Fruit fly (Drosophila melanogaster) whole organism, prepupa: ENCODE data around the gene CG14395.

Experiments used
- Blimp-1 ChIP-seq: fragments of 200-800 bp; sonication (Bioruptor generic); optimal IDR thresholded peaks from 3 replicates; lab custom pipeline; 2017; ENCODE audit warnings: missing biosample characterization, missing genetic modification characterization, mild to moderate bottlenecking, moderate library complexity, missing genetic modification reagents
- CG10631 ChIP-seq: fragments of 200-800 bp; sonication (Bioruptor generic); optimal IDR thresholded peaks from 2 replicates; lab custom pipeline; 2016; ENCODE audit warnings: missing biosample characterization, missing genetic modification characterization
- CG10669 ChIP-seq: fragments of 200-800 bp; sonication (Bioruptor generic); optimal IDR thresholded peaks from 3 replicates; lab custom pipeline; 2018; ENCODE audit warnings: missing biosample characterization, mild to moderate bottlenecking, missing genetic modification characterization, moderate library complexity
- CG11294 ChIP-seq: fragments of 200-800 bp; sonication (Bioruptor generic); IDR thresholded peaks from 2 replicates; pipeline ENCODE4 v1.3.6; 2022; ENCODE audit warnings: missing biosample characterization, missing genetic modification characterization
- CG11762 ChIP-seq: fragments of 200-800 bp; sonication (Bioruptor generic); optimal IDR thresholded peaks from 3 replicates; lab custom pipeline; 2016; ENCODE audit warnings: missing biosample characterization, missing genetic modification characterization; ENCODE audit not compliant: insufficient read depth
- CG11902 ChIP-seq: fragments of 200-800 bp; sonication (Bioruptor generic); optimal IDR thresholded peaks from 3 replicates; lab custom pipeline; 2016; ENCODE audit warnings: missing biosample characterization, missing genetic modification characterization
- CG15336 ChIP-seq: fragments of 200-800 bp; sonication (Bioruptor generic); IDR thresholded peaks from 2 replicates; pipeline ENCODE4 v1.3.6; 2022; ENCODE audit warnings: missing biosample characterization, missing genetic modification characterization
- CG1621 ChIP-seq: fragments of 200-800 bp; sonication (Bioruptor generic); optimal IDR thresholded peaks from 3 replicates; lab custom pipeline; 2018; ENCODE audit warnings: missing biosample characterization, mild to moderate bottlenecking, missing genetic modification characterization
- CG16779 ChIP-seq: fragments of 200-800 bp; sonication (Bioruptor generic); optimal IDR thresholded peaks from 3 replicates; lab custom pipeline; 2017; ENCODE audit warnings: missing biosample characterization, mild to moderate bottlenecking, missing genetic modification characterization
- CG31627 ChIP-seq: fragments of 200-800 bp; sonication (Bioruptor generic); optimal IDR thresholded peaks from 3 replicates; lab custom pipeline; 2016; ENCODE audit warnings: missing biosample characterization, missing genetic modification characterization
- CG32006 ChIP-seq: fragments of 200-800 bp; sonication (Bioruptor generic); optimal IDR thresholded peaks from 3 replicates; lab custom pipeline; 2017; ENCODE audit warnings: missing biosample characterization, mild to moderate bottlenecking, missing genetic modification characterization
- CG34406 ChIP-seq: fragments of 200-800 bp; sonication (Bioruptor generic); optimal IDR thresholded peaks from 3 replicates; lab custom pipeline; 2016; ENCODE audit warnings: missing biosample characterization, missing genetic modification characterization
- CG3919 ChIP-seq: fragments of 200-800 bp; sonication (Bioruptor generic); optimal IDR thresholded peaks from 3 replicates; lab custom pipeline; 2016; ENCODE audit warnings: missing biosample characterization, missing genetic modification characterization
- CG4318 ChIP-seq: fragments of 200-800 bp; sonication (Bioruptor generic); optimal IDR thresholded peaks from 3 replicates; lab custom pipeline; 2017; ENCODE audit warnings: missing biosample characterization, mild to moderate bottlenecking, missing genetic modification characterization
- CG6163 ChIP-seq: fragments of 200-800 bp; sonication (Bioruptor generic); IDR thresholded peaks from 3 replicates; pipeline ENCODE4 v1.3.6; 2022; ENCODE audit warnings: missing biosample characterization, missing genetic modification characterization
- CG6276 ChIP-seq: fragments of 200-800 bp; sonication (Bioruptor generic); optimal IDR thresholded peaks from 2 replicates; lab custom pipeline; 2017; ENCODE audit warnings: missing biosample characterization, mild to moderate bottlenecking, missing genetic modification characterization
- CG6792 ChIP-seq: fragments of 200-800 bp; sonication (Bioruptor generic); optimal IDR thresholded peaks from 3 replicates; lab custom pipeline; 2016; ENCODE audit warnings: missing biosample characterization, missing genetic modification characterization
- CG6808 ChIP-seq: fragments of 200-800 bp; sonication (Bioruptor generic); optimal IDR thresholded peaks from 3 replicates; lab custom pipeline; 2017; ENCODE audit warnings: missing biosample characterization, missing genetic modification characterization, mild to moderate bottlenecking, moderate library complexity, missing genetic modification reagents
- CG7368 ChIP-seq: fragments of 200-800 bp; sonication (Bioruptor generic); optimal IDR thresholded peaks from 3 replicates; lab custom pipeline; 2016; ENCODE audit warnings: missing biosample characterization, missing genetic modification characterization
- CG8119 ChIP-seq: fragments of 200-800 bp; sonication (Bioruptor generic); IDR thresholded peaks from 3 replicates; pipeline ENCODE4 v1.3.6; 2022; ENCODE audit warnings: missing biosample characterization, missing genetic modification characterization
- CG8319 ChIP-seq: fragments of 200-800 bp; sonication (Bioruptor generic); optimal IDR thresholded peaks from 3 replicates; lab custom pipeline; 2016; ENCODE audit warnings: missing biosample characterization, missing genetic modification characterization
- CG8632 ChIP-seq: fragments of 200-800 bp; sonication (Bioruptor generic); optimal IDR thresholded peaks from 3 replicates; lab custom pipeline; 2016; ENCODE audit warnings: missing biosample characterization, missing genetic modification characterization
- CG9139 ChIP-seq: fragments of 200-800 bp; sonication (Bioruptor generic); optimal IDR thresholded peaks from 3 replicates; lab custom pipeline; 2017; ENCODE audit warnings: missing biosample characterization, mild to moderate bottlenecking, missing genetic modification characterization
- Eip75B ChIP-seq: fragments of 200-800 bp; sonication (Bioruptor generic); optimal IDR thresholded peaks from 3 replicates; lab custom pipeline; 2016; ENCODE audit warnings: missing biosample characterization, missing genetic modification characterization
- Eip78C ChIP-seq: fragments of 200-800 bp; sonication (Bioruptor generic); peaks from one replicate; lab custom pipeline; 2016; ENCODE audit warnings: missing biosample characterization, missing genetic modification characterization
- Eip93F ChIP-seq: fragments of 200-800 bp; sonication (Bioruptor generic); optimal IDR thresholded peaks from 2 replicates; lab custom pipeline; 2016; ENCODE audit warnings: missing biosample characterization, mild to moderate bottlenecking, missing genetic modification characterization
- Ets21C ChIP-seq: fragments of 200-800 bp; sonication (Bioruptor generic); optimal IDR thresholded peaks from 3 replicates; lab custom pipeline; 2016; ENCODE audit warnings: missing biosample characterization, missing genetic modification characterization
- Ets96B ChIP-seq: fragments of 200-800 bp; optimal IDR thresholded peaks from 2 replicates; lab custom pipeline; 2019; ENCODE audit warnings: missing biosample characterization, mild to moderate bottlenecking, missing genetic modification characterization, moderate library complexity
- Gug ChIP-seq: fragments of 200-800 bp; sonication (Bioruptor generic); IDR thresholded peaks from 2 replicates; pipeline ENCODE4 v1.3.6; 2022; ENCODE audit warnings: missing biosample characterization, missing genetic modification characterization
- Hr38 ChIP-seq: sonication (Bioruptor generic); optimal IDR thresholded peaks from 2 replicates; lab custom pipeline; 2016; ENCODE audit warnings: missing biosample characterization, missing genetic modification characterization
- Hr4 ChIP-seq: fragments of 200-800 bp; sonication (Bioruptor generic); optimal IDR thresholded peaks from 3 replicates; lab custom pipeline; 2016; ENCODE audit warnings: missing biosample characterization, missing genetic modification characterization
- Lpt ChIP-seq: fragments of 200-800 bp; sonication (Bioruptor generic); optimal IDR thresholded peaks from 3 replicates; lab custom pipeline; 2016; ENCODE audit warnings: missing biosample characterization, missing genetic modification characterization
- Met ChIP-seq: fragments of 200-800 bp; sonication (Bioruptor generic); optimal IDR thresholded peaks from 3 replicates; lab custom pipeline; 2016; ENCODE audit warnings: missing biosample characterization, missing genetic modification characterization
- OdsH ChIP-seq: fragments of 200-800 bp; sonication (Bioruptor generic); optimal IDR thresholded peaks from 3 replicates; lab custom pipeline; 2016; ENCODE audit warnings: missing biosample characterization, missing genetic modification characterization
- Smox ChIP-seq: fragments of 200-800 bp; sonication (Bioruptor generic); optimal IDR thresholded peaks from 3 replicates; lab custom pipeline; 2016; ENCODE audit warnings: missing biosample characterization, missing genetic modification characterization
- Sox102F ChIP-seq: fragments of 200-800 bp; sonication (Bioruptor generic); optimal IDR thresholded peaks from 2 replicates; lab custom pipeline; 2016; ENCODE audit warnings: missing biosample characterization, mild to moderate bottlenecking, missing genetic modification characterization
- Sox14 ChIP-seq: fragments of 200-800 bp; sonication (Bioruptor generic); optimal IDR thresholded peaks from 3 replicates; lab custom pipeline; 2016; ENCODE audit warnings: missing biosample characterization, missing genetic modification characterization
- Sox15 ChIP-seq: fragments of 200-800 bp; sonication (Bioruptor generic); optimal IDR thresholded peaks from 3 replicates; lab custom pipeline; 2016; ENCODE audit warnings: missing biosample characterization, missing genetic modification characterization
- achi ChIP-seq: fragments of 200-800 bp; sonication (Bioruptor generic); optimal IDR thresholded peaks from 3 replicates; lab custom pipeline; 2016; ENCODE audit warnings: missing biosample characterization, missing genetic modification characterization
- acj6 ChIP-seq: fragments of 200-800 bp; sonication (Bioruptor generic); optimal IDR thresholded peaks from 3 replicates; lab custom pipeline; 2016; ENCODE audit warnings: missing biosample characterization, missing genetic modification characterization
- cyc ChIP-seq: fragments of 200-800 bp; sonication (Bioruptor generic); optimal IDR thresholded peaks from 3 replicates; lab custom pipeline; 2016; ENCODE audit warnings: missing biosample characterization, missing genetic modification characterization
- dac ChIP-seq: fragments of 200-800 bp; sonication (Bioruptor generic); optimal IDR thresholded peaks from 2 replicates; lab custom pipeline; 2017; ENCODE audit warnings: missing biosample characterization, mild to moderate bottlenecking, missing genetic modification characterization
- esn ChIP-seq: fragments of 200-800 bp; sonication (Bioruptor generic); optimal IDR thresholded peaks from 2 replicates; lab custom pipeline; 2016; ENCODE audit warnings: missing biosample characterization, mild to moderate bottlenecking, missing genetic modification characterization, moderate library complexity
- fd59A ChIP-seq: fragments of 200-800 bp; sonication (Bioruptor generic); optimal IDR thresholded peaks from 2 replicates; lab custom pipeline; 2017; ENCODE audit warnings: missing biosample characterization, mild to moderate bottlenecking, missing genetic modification characterization, missing genetic modification reagents
- fd85E ChIP-seq: fragments of 200-800 bp; sonication (Bioruptor generic); optimal IDR thresholded peaks from 3 replicates; lab custom pipeline; 2016; ENCODE audit warnings: missing biosample characterization, missing genetic modification characterization
- fkh ChIP-seq: fragments of 200-800 bp; sonication (Bioruptor generic); optimal IDR thresholded peaks from 3 replicates; lab custom pipeline; 2017; ENCODE audit warnings: missing biosample characterization, mild to moderate bottlenecking, missing genetic modification characterization, moderate library complexity
- lz ChIP-seq: fragments of 200-800 bp; sonication (Bioruptor generic); optimal IDR thresholded peaks from 3 replicates; lab custom pipeline; 2016; ENCODE audit warnings: missing biosample characterization, missing genetic modification characterization
- pdm3 ChIP-seq: fragments of 200-800 bp; sonication (Bioruptor generic); optimal IDR thresholded peaks from 3 replicates; lab custom pipeline; 2016; ENCODE audit warnings: missing biosample characterization, missing genetic modification characterization
- salr ChIP-seq, 2 experiments: fragments of 200-800 bp; sonication (Bioruptor generic); optimal IDR thresholded peaks; 3 replicates each; lab custom pipeline; 2016 to 2018; ENCODE audit warnings: missing biosample characterization in 2 of 2, missing genetic modification characterization in 2 of 2, mild to moderate bottlenecking in 1 of 2
- spab ChIP-seq: fragments of 200-800 bp; sonication (Bioruptor generic); optimal IDR thresholded peaks from 2 replicates; lab custom pipeline; 2017; ENCODE audit warnings: missing biosample characterization, mild to moderate bottlenecking, missing genetic modification characterization, missing genetic modification reagents
- ss ChIP-seq, 2 experiments: fragments of 200-800 bp; sonication (Bioruptor generic); optimal IDR thresholded peaks; 2 replicates in 1 of 2; 3 replicates in 1 of 2; lab custom pipeline; 2017 to 2018; ENCODE audit warnings: mild to moderate bottlenecking in 2 of 2, missing biosample characterization in 2 of 2, missing genetic modification characterization in 2 of 2, moderate library complexity in 1 of 2
- svp ChIP-seq: fragments of 200-800 bp; sonication (Bioruptor generic); peaks from one replicate; lab custom pipeline; 2016; ENCODE audit warnings: missing biosample characterization, missing genetic modification characterization
- vri ChIP-seq: fragments of 200-800 bp; sonication (Bioruptor generic); optimal IDR thresholded peaks from 3 replicates; lab custom pipeline; 2016; ENCODE audit warnings: missing biosample characterization, mild to moderate bottlenecking, missing genetic modification characterization

Gene CG14395

DNA sequence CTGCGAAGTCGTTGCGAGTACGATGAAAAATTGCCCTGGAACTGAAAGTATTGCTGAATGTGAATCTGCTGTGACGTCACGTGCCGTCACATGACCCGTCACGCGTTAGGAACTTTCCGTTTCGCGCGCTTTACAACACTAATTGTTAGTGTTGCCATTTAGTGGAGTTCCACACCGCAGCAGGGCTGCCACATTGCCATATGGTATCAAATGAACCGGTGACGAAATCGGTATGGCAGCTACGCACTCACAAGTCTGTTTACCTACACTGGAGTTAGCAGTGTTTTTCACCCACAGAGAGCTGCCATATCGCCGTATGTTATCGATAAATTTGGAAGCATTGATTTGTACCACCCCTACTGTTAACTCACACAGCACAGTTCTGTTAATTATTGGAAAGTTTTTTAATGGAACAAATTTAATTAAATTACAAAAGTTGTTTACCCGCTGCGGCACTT, 34.9 kb upstream of the CG14395 start, which contains the start of the genes Vha55 and Snx3:
Gene Vha55, minus strand, starts transcription at position 139 of the 458 bp plus-strand sequence.
Gene Snx3, plus strand, starts transcription at position 341 of the 458 bp plus-strand sequence.
- TF ChIP-seq CG16779: peak; percentile 19
- peak; percentile 44 for TF ChIP-seq Ets21C (GFP tag; lab: Kevin White, UChicago)
- TF ChIP-seq CG6276: no peak
- peak; percentile 6 for TF ChIP-seq esn (GFP tag; lab: Kevin White, UChicago)
- TF ChIP-seq Sox14: peak; percentile 58
- no peak for TF ChIP-seq salr (GFP tag; optimal IDR thresholded peaks at IDR 0.05; lab: Kevin White, UChicago)
- peak; percentile 83 for TF ChIP-seq svp (GFP tag; lab: Kevin White, UChicago)
- no peak for TF ChIP-seq Blimp-1 (GFP tag; lab: Kevin White, UChicago)
- no peak for TF ChIP-seq CG32006
- no peak for TF ChIP-seq Sox102F (GFP tag; lab: Kevin White, UChicago)
- no peak for TF ChIP-seq CG15336 (GFP tag; lab: Robert Waterston, UW)
- no peak for TF ChIP-seq CG1621 (tag; lab: Kevin White, UChicago)
- no peak for TF ChIP-seq Eip93F (GFP tag; lab: Kevin White, UChicago)
- TF ChIP-seq Eip75B (GFP tag; lab: Kevin White, UChicago): peak; percentile 16
- TF ChIP-seq Ets96B: no peak
- TF ChIP-seq CG11762 (GFP tag; lab: Kevin White, UChicago): no peak
- TF ChIP-seq spab (GFP tag; lab: Kevin White, UChicago): no peak
- no peak for TF ChIP-seq Sox15 (GFP tag; lab: Kevin White, UChicago)
- peak; percentile 4 for TF ChIP-seq CG11902 (GFP tag; lab: Kevin White, UChicago)
- no peak for TF ChIP-seq ss (GFP tag; optimal IDR thresholded peaks at IDR 0.05; lab: Kevin White, UChicago)
- TF ChIP-seq CG6792 (GFP tag; lab: Kevin White, UChicago): no peak
- TF ChIP-seq CG6808: no peak
- no peak for TF ChIP-seq CG8119 (GFP tag; lab: Robert Waterston, UW)
- TF ChIP-seq cyc (GFP tag; lab: Kevin White, UChicago): peak; percentile 68
- peak; percentile 51 for TF ChIP-seq CG3919 (GFP tag; lab: Kevin White, UChicago)
- no peak for TF ChIP-seq CG7368 (GFP tag; lab: Kevin White, UChicago)
- TF ChIP-seq Lpt (GFP tag; lab: Kevin White, UChicago): peak; percentile 4
- TF ChIP-seq dac (GFP tag; lab: Kevin White, UChicago): no peak
- peak; percentile 42 for TF ChIP-seq CG10631 (GFP tag; lab: Kevin White, UChicago)
- no peak for TF ChIP-seq CG10669 (GFP tag; lab: Kevin White, UChicago)
- no peak for TF ChIP-seq Gug (GFP tag; lab: Robert Waterston, UW)
- TF ChIP-seq CG9139 (GFP tag; lab: Kevin White, UChicago): no peak
- TF ChIP-seq Eip78C: peak; percentile 27
- no peak for TF ChIP-seq Hr4 (GFP tag; lab: Kevin White, UChicago)
- peak; percentile 61 for TF ChIP-seq CG31627 (GFP tag; lab: Kevin White, UChicago)
- peak; percentile 49 for TF ChIP-seq lz (GFP tag; lab: Kevin White, UChicago)
- no peak for TF ChIP-seq acj6 (GFP tag; lab: Kevin White, UChicago)
- TF ChIP-seq Hr38 (GFP tag; lab: Kevin White, UChicago): no peak
- no peak for TF ChIP-seq CG8319 (GFP tag; lab: Kevin White, UChicago)
- no peak for TF ChIP-seq CG8632
- no peak for TF ChIP-seq CG11294 (GFP tag; lab: Robert Waterston, UW)
- TF ChIP-seq fkh: no peak
- TF ChIP-seq CG34406 (GFP tag; lab: Kevin White, UChicago): no peak
- no peak for TF ChIP-seq Met (GFP tag; lab: Kevin White, UChicago)
- TF ChIP-seq fd59A: no peak
- TF ChIP-seq fd85E: no peak
- TF ChIP-seq Smox (GFP tag; lab: Kevin White, UChicago): no peak
- TF ChIP-seq achi (GFP tag; lab: Kevin White, UChicago): no peak
- no peak for TF ChIP-seq CG4318 (GFP tag; lab: Kevin White, UChicago)
- TF ChIP-seq pdm3: no peak
- TF ChIP-seq OdsH (GFP tag; lab: Kevin White, UChicago): peak; percentile 30
- TF ChIP-seq vri (GFP tag; lab: Kevin White, UChicago): peak; percentile 76
- no peak for TF ChIP-seq CG6163 (GFP tag; lab: Robert Waterston, UW)
